Fruit fly (Drosophila melanogaster) whole organism, embryonic: Measurements from ENCODE around the gene CG34290.

Experiments
- BEAF-32 ChIP-seq: fragments of 200-800 bp; sonication (Bioruptor generic); optimal IDR thresholded peaks from 3 replicates; lab custom pipeline; 2017; ENCODE audit warnings: missing biosample characterization, missing genetic modification characterization, mild to moderate bottlenecking, moderate library complexity, missing genetic modification reagents
- Bteb2 ChIP-seq: fragments of 200-800 bp; sonication (Bioruptor generic); optimal IDR thresholded peaks from 2 replicates; lab custom pipeline; 2016; ENCODE audit warnings: missing biosample characterization, missing genetic modification characterization
- CG10147 ChIP-seq: fragments of 200-800 bp; sonication (Bioruptor generic); optimal IDR thresholded peaks from 2 replicates; lab custom pipeline; 2019; ENCODE audit warnings: missing biosample characterization, mild to moderate bottlenecking, missing genetic modification characterization, moderate library complexity
- CG10431 ChIP-seq: fragments of 200-800 bp; sonication (Bioruptor generic); optimal IDR thresholded peaks from 3 replicates; lab custom pipeline; 2018; ENCODE audit warnings: missing biosample characterization, mild to moderate bottlenecking, missing genetic modification characterization
- CG10979 ChIP-seq: fragments of 200-800 bp; sonication (Bioruptor generic); optimal IDR thresholded peaks from 2 replicates; lab custom pipeline; 2018; ENCODE audit warnings: missing biosample characterization, mild to moderate bottlenecking, missing genetic modification characterization, moderate library complexity
- CG11093 ChIP-seq: fragments of 200-800 bp; sonication (Bioruptor generic); IDR thresholded peaks from 3 replicates; pipeline ENCODE4 v1.3.6; 2022; ENCODE audit warnings: missing biosample characterization, missing genetic modification characterization
- CG11247 ChIP-seq: fragments of 200-800 bp; sonication (Bioruptor generic); IDR thresholded peaks from 2 replicates; pipeline ENCODE4 v1.3.6; 2022; ENCODE audit warnings: missing biosample characterization, missing genetic modification characterization
- CG11398 ChIP-seq: fragments of 200-800 bp; sonication (Bioruptor generic); optimal IDR thresholded peaks from 2 replicates; lab custom pipeline; 2016; ENCODE audit warnings: missing biosample characterization, missing genetic modification characterization
- CG14710 ChIP-seq: fragments of 200-800 bp; sonication (Bioruptor generic); optimal IDR thresholded peaks from 3 replicates; lab custom pipeline; 2019; ENCODE audit warnings: missing biosample characterization, mild to moderate bottlenecking, missing genetic modification characterization, moderate library complexity
- CG17361 ChIP-seq: fragments of 200-800 bp; sonication (Bioruptor generic); IDR thresholded peaks from 3 replicates; pipeline ENCODE4 v1.3.6; 2022; ENCODE audit warnings: missing biosample characterization, missing genetic modification characterization
- CG18262 ChIP-seq: fragments of 200-800 bp; optimal IDR thresholded peaks from 3 replicates; lab custom pipeline; 2019; ENCODE audit warnings: missing biosample characterization, mild to moderate bottlenecking, missing genetic modification characterization, moderate library complexity
- CG2199 ChIP-seq: fragments of 200-800 bp; sonication (Bioruptor generic); IDR thresholded peaks from 3 replicates; pipeline ENCODE4 v1.3.6; 2022; ENCODE audit warnings: missing biosample characterization, missing genetic modification characterization
- CG2712 ChIP-seq: fragments of 200-800 bp; optimal IDR thresholded peaks from 3 replicates; lab custom pipeline; 2019; ENCODE audit warnings: missing biosample characterization, mild to moderate bottlenecking, missing genetic modification characterization, moderate library complexity
- CG31224 ChIP-seq: fragments of 200-800 bp; sonication (Bioruptor generic); IDR thresholded peaks from 2 replicates; pipeline ENCODE4 v1.3.6; 2022; ENCODE audit warnings: missing biosample characterization, missing genetic modification characterization
- CG3281 ChIP-seq: fragments of 200-800 bp; sonication (Bioruptor generic); optimal IDR thresholded peaks from 3 replicates; lab custom pipeline; 2017; ENCODE audit warnings: missing biosample characterization, mild to moderate bottlenecking, missing genetic modification characterization
- CG34422 ChIP-seq: fragments of 200-800 bp; sonication (Bioruptor generic); IDR thresholded peaks from 3 replicates; pipeline ENCODE4 v1.3.6; 2022; ENCODE audit warnings: missing biosample characterization, missing genetic modification characterization
- CG4328 ChIP-seq: fragments of 200-800 bp; sonication (Bioruptor generic); optimal IDR thresholded peaks from 3 replicates; lab custom pipeline; 2017; ENCODE audit warnings: missing biosample characterization, missing genetic modification reagents, missing genetic modification characterization
- CG5180 ChIP-seq: fragments of 200-800 bp; sonication (Bioruptor generic); optimal IDR thresholded peaks from 3 replicates; lab custom pipeline; 2017; ENCODE audit warnings: missing biosample characterization, missing genetic modification characterization, mild to moderate bottlenecking, moderate library complexity, missing genetic modification reagents
- CG5245 ChIP-seq: fragments of 200-800 bp; sonication (Bioruptor generic); optimal IDR thresholded peaks from 3 replicates; lab custom pipeline; 2016; ENCODE audit warnings: missing biosample characterization, missing genetic modification characterization
- CG7928 ChIP-seq: fragments of 200-800 bp; sonication (Bioruptor generic); optimal IDR thresholded peaks from 2 replicates; lab custom pipeline; 2017; ENCODE audit warnings: missing biosample characterization, mild to moderate bottlenecking, missing genetic modification characterization
- CG7963 ChIP-seq: fragments of 200-800 bp; sonication (Bioruptor generic); IDR thresholded peaks from 3 replicates; pipeline ENCODE4 v1.3.6; 2022; ENCODE audit warnings: missing biosample characterization, missing genetic modification characterization; ENCODE audit not compliant: partially characterized antibody
- CG8765 ChIP-seq: fragments of 200-800 bp; sonication (Bioruptor generic); IDR thresholded peaks from 2 replicates; pipeline ENCODE4 v1.3.6; 2022; ENCODE audit warnings: missing biosample characterization, missing genetic modification characterization
- CG9215 ChIP-seq: fragments of 200-800 bp; sonication (Bioruptor generic); IDR thresholded peaks from 2 replicates; pipeline ENCODE4 v1.3.6; 2022; ENCODE audit warnings: missing biosample characterization, missing genetic modification characterization
- CG9727 ChIP-seq: fragments of 200-800 bp; sonication (Bioruptor generic); optimal IDR thresholded peaks from 3 replicates; lab custom pipeline; 2017; ENCODE audit warnings: missing biosample characterization, mild to moderate bottlenecking, missing genetic modification characterization
- Chrac-16 ChIP-seq: fragments of 200-800 bp; sonication (Bioruptor generic); optimal IDR thresholded peaks from 3 replicates; lab custom pipeline; 2016; ENCODE audit warnings: missing biosample characterization, missing genetic modification characterization
- Fer1 ChIP-seq: fragments of 200-800 bp; sonication (Bioruptor generic); optimal IDR thresholded peaks from 2 replicates; lab custom pipeline; 2017; ENCODE audit warnings: missing biosample characterization, mild to moderate bottlenecking, missing genetic modification characterization
- HLH54F ChIP-seq: fragments of 200-800 bp; sonication (Bioruptor generic); optimal IDR thresholded peaks from 3 replicates; lab custom pipeline; 2016; ENCODE audit warnings: missing biosample characterization, missing genetic modification characterization
- NC2α ChIP-seq: fragments of 200-800 bp; sonication (Bioruptor generic); optimal IDR thresholded peaks from 2 replicates; lab custom pipeline; 2016; ENCODE audit warnings: missing biosample characterization, missing genetic modification characterization
- Nf-YC ChIP-seq: fragments of 200-800 bp; optimal IDR thresholded peaks from 3 replicates; lab custom pipeline; 2019; ENCODE audit warnings: missing biosample characterization, mild to moderate bottlenecking, missing genetic modification characterization, moderate library complexity
- Rx ChIP-seq: fragments of 200-800 bp; sonication (Bioruptor generic); IDR thresholded peaks from 2 replicates; pipeline ENCODE4 v1.3.6; 2022; ENCODE audit warnings: missing biosample characterization, missing genetic modification characterization
- Side ChIP-seq: fragments of 200-800 bp; sonication (Bioruptor generic); optimal IDR thresholded peaks from 2 replicates; lab custom pipeline; 2016; ENCODE audit warnings: missing biosample characterization, missing genetic modification characterization
- ac ChIP-seq: fragments of 200-800 bp; sonication (Bioruptor generic); optimal IDR thresholded peaks from 3 replicates; lab custom pipeline; 2017; ENCODE audit warnings: missing biosample characterization, mild to moderate bottlenecking, missing genetic modification characterization
- bab2 ChIP-seq: fragments of 200-800 bp; sonication (Bioruptor generic); optimal IDR thresholded peaks from 2 replicates; lab custom pipeline; 2016; ENCODE audit warnings: missing biosample characterization, missing genetic modification characterization
- chn ChIP-seq: fragments of 200-800 bp; sonication (Bioruptor generic); optimal IDR thresholded peaks from 2 replicates; lab custom pipeline; 2016; ENCODE audit warnings: missing biosample characterization, missing genetic modification characterization
- fd102C ChIP-seq: fragments of 200-800 bp; sonication (Bioruptor generic); optimal IDR thresholded peaks from 2 replicates; lab custom pipeline; 2018; ENCODE audit warnings: missing biosample characterization, mild to moderate bottlenecking, missing genetic modification characterization, moderate library complexity
- fd3F ChIP-seq: fragments of 200-800 bp; sonication (Bioruptor generic); optimal IDR thresholded peaks from 2 replicates; lab custom pipeline; 2018; ENCODE audit warnings: missing biosample characterization, mild to moderate bottlenecking, missing genetic modification characterization, moderate library complexity
- fu2 ChIP-seq: fragments of 200-800 bp; sonication (Bioruptor generic); optimal IDR thresholded peaks from 2 replicates; lab custom pipeline; 2016; ENCODE audit warnings: missing biosample characterization, missing genetic modification characterization
- gt ChIP-seq: fragments of 200-800 bp; sonication (Bioruptor generic); IDR thresholded peaks from 2 replicates; pipeline ENCODE4 v1.3.6; 2022; ENCODE audit warnings: missing biosample characterization, missing genetic modification characterization
- mld ChIP-seq: fragments of 200-800 bp; sonication (Bioruptor generic); IDR thresholded peaks from 3 replicates; pipeline ENCODE4 v1.3.6; 2022; ENCODE audit warnings: missing biosample characterization, missing genetic modification characterization; ENCODE audit not compliant: partially characterized antibody
- nerfin-2 ChIP-seq: fragments of 200-800 bp; sonication (Bioruptor generic); IDR thresholded peaks from 2 replicates; pipeline ENCODE4 v1.3.6; 2022; ENCODE audit warnings: missing biosample characterization, missing genetic modification characterization; ENCODE audit not compliant: partially characterized antibody
- onecut ChIP-seq: fragments of 200-800 bp; sonication (Bioruptor generic); IDR thresholded peaks from 2 replicates; pipeline ENCODE4 v1.3.6; 2022; ENCODE audit warnings: missing biosample characterization, missing genetic modification characterization
- repo ChIP-seq: fragments of 200-800 bp; sonication (Bioruptor generic); optimal IDR thresholded peaks from 2 replicates; lab custom pipeline; 2016; ENCODE audit warnings: missing biosample characterization, missing genetic modification characterization
- rib ChIP-seq: fragments of 200-800 bp; sonication (Bioruptor generic); IDR thresholded peaks from 2 replicates; pipeline ENCODE4 v1.3.6; 2022; ENCODE audit warnings: missing biosample characterization, missing genetic modification characterization
- sna ChIP-seq: fragments of 200-800 bp; sonication (Bioruptor generic); IDR thresholded peaks from 2 replicates; pipeline ENCODE4 v1.3.6; 2022; ENCODE audit warnings: missing biosample characterization, missing genetic modification characterization; ENCODE audit not compliant: partially characterized antibody
- sqz ChIP-seq: fragments of 200-800 bp; sonication (Bioruptor generic); optimal IDR thresholded peaks from 3 replicates; lab custom pipeline; 2018; ENCODE audit warnings: missing biosample characterization, mild to moderate bottlenecking, missing genetic modification characterization
- tap ChIP-seq: fragments of 200-800 bp; optimal IDR thresholded peaks from 3 replicates; lab custom pipeline; 2019; ENCODE audit warnings: missing biosample characterization, mild to moderate bottlenecking, missing genetic modification characterization, moderate library complexity
- tna ChIP-seq: fragments of 200-800 bp; sonication (Bioruptor generic); IDR thresholded peaks from 2 replicates; pipeline ENCODE4 v1.3.6; 2022; ENCODE audit warnings: missing biosample characterization, missing genetic modification characterization; ENCODE audit not compliant: partially characterized antibody
- unpg ChIP-seq: fragments of 200-800 bp; sonication (Bioruptor generic); optimal IDR thresholded peaks from 3 replicates; lab custom pipeline; 2018; ENCODE audit warnings: missing biosample characterization, mild to moderate bottlenecking, missing genetic modification characterization, moderate library complexity
- usp ChIP-seq: fragments of >200 bp; optimal IDR thresholded peaks from 2 replicates; lab custom pipeline; 2017; ENCODE audit warnings: missing biosample characterization, missing genetic modification characterization
- vvl ChIP-seq: fragments of 200-800 bp; sonication (Bioruptor generic); IDR thresholded peaks from 2 replicates; pipeline ENCODE4 v1.3.6; 2022; ENCODE audit warnings: missing biosample characterization, missing genetic modification characterization

The CG34290 gene

DNA sequence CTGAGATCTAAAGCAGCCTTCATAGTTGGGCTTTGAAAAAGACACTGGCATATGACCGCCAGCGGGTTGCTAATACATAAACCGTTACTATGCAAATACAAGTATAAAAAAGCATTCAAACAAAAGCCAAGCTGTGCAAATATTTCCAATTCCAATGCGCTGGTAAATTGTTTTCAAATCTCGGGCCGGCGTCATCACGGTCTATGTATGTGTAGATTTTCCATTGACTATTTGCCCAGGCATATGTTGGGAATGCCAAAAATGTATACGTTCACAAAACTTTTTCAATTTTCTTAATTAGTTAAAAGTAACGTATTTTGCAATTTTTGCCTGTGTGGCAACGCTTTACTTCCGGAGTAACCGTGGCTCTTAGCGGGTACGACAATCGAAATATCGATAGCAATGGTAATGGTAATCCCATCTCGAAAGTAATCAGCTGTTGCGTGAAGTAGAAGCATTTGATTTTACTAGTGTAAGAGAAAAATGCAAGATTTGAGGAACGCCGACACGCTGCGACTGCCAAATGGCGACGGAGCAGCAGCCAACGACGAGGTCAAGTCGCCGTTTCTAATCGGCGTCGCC, at the start of gene CG34290, which contains the start of gene Uck (continued):
- TF ChIP-seq repo = peak; percentile 60
- TF ChIP-seq Chrac-16 = peak; percentile 2
- TF ChIP-seq nerfin-2 (GFP tag; lab: Robert Waterston, UW) = peak; percentile 63
- peak; percentile 59 for TF ChIP-seq Nf-YC (tag; lab: Kevin White, UChicago)
- TF ChIP-seq Bteb2 (GFP tag; lab: Kevin White, UChicago) = peak; percentile 82
- TF ChIP-seq tap (tag; lab: Kevin White, UChicago) = peak; percentile 28
- peak; percentile 88 for TF ChIP-seq vvl (GFP tag; lab: Robert Waterston, UW)
- TF ChIP-seq unpg = peak; percentile 65
- peak; percentile 69 for TF ChIP-seq HLH54F (GFP tag; lab: Kevin White, UChicago)
- peak; percentile 82 for TF ChIP-seq CG14710 (tag; lab: Kevin White, UChicago)
- peak; percentile 58 for TF ChIP-seq CG10979 (tag; lab: Kevin White, UChicago)
- TF ChIP-seq CG2712 (tag; lab: Kevin White, UChicago) = peak; percentile 72
- peak; percentile 67 for TF ChIP-seq fd3F
- TF ChIP-seq CG7963 (GFP tag; lab: Robert Waterston, UW) = peak; percentile 45; the same call in 1 of the 3 replicates
- TF ChIP-seq CG10431 (GFP tag; lab: Kevin White, UChicago) = peak; percentile 60
- no peak for TF ChIP-seq CG34422 (GFP tag; lab: Robert Waterston, UW)
- peak; percentile 84 for TF ChIP-seq CG3281 (GFP tag; lab: Kevin White, UChicago)
- TF ChIP-seq BEAF-32 (GFP tag; lab: Kevin White, UChicago) = peak; percentile 87
- TF ChIP-seq rib = no peak
- peak; percentile 43 for TF ChIP-seq sqz (GFP tag; lab: Kevin White, UChicago)
- TF ChIP-seq CG7928 (GFP tag; lab: Kevin White, UChicago) = no peak
- TF ChIP-seq sna (GFP tag; lab: Robert Waterston, UW) = peak; percentile 89
- peak; percentile 56 for TF ChIP-seq fd102C (GFP tag; lab: Kevin White, UChicago)
- peak; percentile 82 for TF ChIP-seq CG4328
- peak; percentile 80; the same call in 1 of the 3 replicates for TF ChIP-seq CG2199 (GFP tag; lab: Robert Waterston, UW)
- no peak for TF ChIP-seq CG31224 (GFP tag; lab: Robert Waterston, UW)
- peak; percentile 79 for TF ChIP-seq CG11247 (GFP tag; lab: Robert Waterston, UW)
- peak; percentile 19 for TF ChIP-seq NC2α (GFP tag; lab: Kevin White, UChicago)
- peak; percentile 60 for TF ChIP-seq CG5180
- no peak for TF ChIP-seq usp (GFP tag; lab: Kevin White, UChicago)
- TF ChIP-seq CG9215 (GFP tag; lab: Robert Waterston, UW) = no peak
- no peak for TF ChIP-seq gt
- peak; percentile 74 for TF ChIP-seq CG9727 (GFP tag; lab: Kevin White, UChicago)
- TF ChIP-seq onecut (GFP tag; lab: Robert Waterston, UW) = peak; percentile 74
- peak; percentile 47 for TF ChIP-seq chn (GFP tag; lab: Kevin White, UChicago)
- no peak for TF ChIP-seq CG8765 (GFP tag; lab: Robert Waterston, UW)
- TF ChIP-seq Rx (GFP tag; lab: Robert Waterston, UW) = peak; percentile 39; the same call in 1 of the 2 replicates
- peak; percentile 31 for TF ChIP-seq ac (GFP tag; lab: Kevin White, UChicago)
- peak; percentile 79 for TF ChIP-seq CG11398
- TF ChIP-seq fu2 = peak; percentile 57
- TF ChIP-seq Fer1 (GFP tag; lab: Kevin White, UChicago) = peak; percentile 92
- peak; percentile 65; the same call in 1 of the 3 replicates for TF ChIP-seq mld (GFP tag; lab: Robert Waterston, UW)
- peak; percentile 79 for TF ChIP-seq CG10147 (GFP tag; lab: Kevin White, UChicago)
- TF ChIP-seq bab2 = peak; percentile 18
- TF ChIP-seq Side (GFP tag; lab: Kevin White, UChicago) = peak; percentile 89
- 0 out of 3 replicates have a peak, but pooled peaks have one; percentile 22 for TF ChIP-seq CG11093 (GFP tag; lab: Robert Waterston, UW)
- TF ChIP-seq tna (GFP tag; lab: Robert Waterston, UW) = peak; percentile 43
- peak; percentile 65; the same call in 2 of the 3 replicates for TF ChIP-seq CG17361 (GFP tag; lab: Robert Waterston, UW)
- peak; percentile 63 for TF ChIP-seq CG18262 (tag; lab: Kevin White, UChicago)
- TF ChIP-seq CG5245 (GFP tag; lab: Kevin White, UChicago) = peak; percentile 48
